Fruit fly (Drosophila melanogaster) S2 (cell line): Measurements from ENCODE around the gene CG14017.

Source experiments
- CG8478 ChIP-seq: fragments of >200 bp; optimal IDR thresholded peaks from 2 replicates; lab custom pipeline; 2018
- CTCF ChIP-seq, 2 experiments: fragments of >200 bp; optimal IDR thresholded peaks; 2 replicates each; lab custom pipeline; 2018

dm6 chr2L:5588314-5588713 lies 34.6 kb downstream of the CG14017 start, which contains the start of gene CG7251:
- TF ChIP-seq CG8478 (no peak), CTCF (optimal IDR thresholded peaks at IDR 0.05; lab: Kevin White, UChicago) (no peak)
